Fruit fly (Drosophila melanogaster) whole organism, adult: ENCODE measurements around the gene CG8128.

Experiments
- CG12768 ChIP-seq: fragments of 200-800 bp; sonication (Bioruptor generic); optimal IDR thresholded peaks from 2 replicates; lab custom pipeline; 2017; ENCODE audit warnings: missing biosample characterization, missing genetic modification characterization, mild to moderate bottlenecking, moderate library complexity, missing genetic modification reagents
- CG14711 ChIP-seq: fragments of 200-800 bp; sonication (Bioruptor generic); optimal IDR thresholded peaks from 2 replicates; lab custom pipeline; 2018; ENCODE audit warnings: missing biosample characterization, mild to moderate bottlenecking, missing genetic modification characterization, moderate library complexity
- CG5204 ChIP-seq: fragments of 200-800 bp; sonication (Bioruptor generic); optimal IDR thresholded peaks from 2 replicates; lab custom pipeline; 2016; ENCODE audit warnings: missing biosample characterization, missing genetic modification characterization
- Crg-1 ChIP-seq: fragments of 200-800 bp; sonication (Bioruptor generic); optimal IDR thresholded peaks from 2 replicates; lab custom pipeline; 2016; ENCODE audit warnings: missing biosample characterization, missing genetic modification characterization
- ovo ChIP-seq: fragments of 200-800 bp; sonication (Bioruptor generic); optimal IDR thresholded peaks from 2 replicates; lab custom pipeline; 2016; ENCODE audit warnings: missing biosample characterization, missing genetic modification characterization
- pad ChIP-seq: fragments of 200-800 bp; sonication (Bioruptor generic); optimal IDR thresholded peaks from 3 replicates; lab custom pipeline; 2017; ENCODE audit warnings: missing biosample characterization, missing genetic modification characterization, mild to moderate bottlenecking, moderate library complexity, missing genetic modification reagents
- toe ChIP-seq: fragments of 200-800 bp; sonication (Bioruptor generic); optimal IDR thresholded peaks from 2 replicates; lab custom pipeline; 2016; ENCODE audit warnings: missing biosample characterization, missing genetic modification characterization

DNA sequence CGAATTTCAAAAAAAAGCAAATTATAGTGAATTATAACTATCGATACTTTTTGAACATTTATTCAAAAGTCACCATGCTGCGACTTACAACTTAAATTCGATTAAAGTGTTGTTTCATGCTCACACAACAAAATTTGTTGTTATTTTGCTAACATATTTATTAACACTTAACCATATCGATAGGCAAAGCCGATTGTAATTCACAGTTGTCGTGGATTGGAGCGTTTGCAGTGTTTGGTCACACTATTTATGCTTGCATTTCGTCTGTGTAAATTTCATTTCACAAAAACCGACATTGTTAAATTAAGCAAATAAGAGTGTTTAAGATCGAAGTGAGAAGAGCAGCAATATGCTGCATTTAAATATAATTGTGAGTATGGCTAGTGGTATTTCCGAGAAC, 15.1 kb downstream of the CG8128 start, which contains the start of gene HUWE1:
- no peak for TF ChIP-seq Crg-1
- TF ChIP-seq toe (GFP tag; lab: Kevin White, UChicago): no peak
- no peak for TF ChIP-seq CG12768 (GFP tag; lab: Kevin White, UChicago)
- no peak for TF ChIP-seq ovo (GFP tag; lab: Kevin White, UChicago)
- TF ChIP-seq CG14711 (tag; lab: Kevin White, UChicago): peak; percentile 22
- no peak for TF ChIP-seq CG5204 (GFP tag; lab: Kevin White, UChicago)
- peak; percentile 36 for TF ChIP-seq pad (GFP tag; lab: Kevin White, UChicago)
